Worm (Caenorhabditis elegans): ENCODE data around the gene T25B9.3.

ce11 chrIV:10761344-10761743, 16.8 kb downstream of the T25B9.3 start, which contains the start of gene ugt-54:
- TF ChIP-seq unc-39 (tag; optimal IDR thresholded peaks at IDR 0.05) (no peak), nhr-28 (tag; optimal IDR thresholded peaks at IDR 0.05) (no peak), sptf-1 (tag; optimal IDR thresholded peaks at IDR 0.05) (no peak), lin-32 (GFP tag; optimal IDR thresholded peaks at IDR 0.05) (no peak), nhr-76 (tag; optimal IDR thresholded peaks at IDR 0.05) (no peak)

Data from whole organism, mixed stage, embryonic.